Worm (Caenorhabditis elegans) whole organism, late embryonic: ENCODE results near the gene H34I24.1.

ENCODE experiments used
- C08G9.2 ChIP-seq: sonication (generic microtip); optimal IDR thresholded peaks from 2 replicates; lab custom pipeline; 2016; ENCODE audit warnings: mild to moderate bottlenecking, missing genetic modification characterization, moderate library complexity, missing compliant biosample characterization
- ceh-18 ChIP-seq: sonication (generic microtip); optimal IDR thresholded peaks from 2 replicates; lab custom pipeline; 2016; ENCODE audit warnings: missing genetic modification characterization, missing compliant biosample characterization
- ceh-19 ChIP-seq: fragments of 200-800 bp; sonication (Bioruptor generic); optimal IDR thresholded peaks from 2 replicates; lab custom pipeline; 2018; ENCODE audit warnings: mild to moderate bottlenecking, missing genetic modification characterization, missing compliant biosample characterization
- ceh-48 ChIP-seq: sonication (generic microtip); optimal IDR thresholded peaks from 2 replicates; lab custom pipeline; 2016; ENCODE audit warnings: missing genetic modification characterization, inconsistent platforms, missing compliant biosample characterization
- dmd-4 ChIP-seq: sonication (generic microtip); optimal IDR thresholded peaks from 2 replicates; lab custom pipeline; 2016; ENCODE audit warnings: borderline replicate concordance, missing genetic modification characterization, missing compliant biosample characterization
- dve-1 ChIP-seq: sonication (generic microtip); optimal IDR thresholded peaks from 2 replicates; lab custom pipeline; 2017; ENCODE audit warnings: antibody characterized with exemption, mild to moderate bottlenecking, missing genetic modification characterization, missing compliant biosample characterization
- nhr-11 ChIP-seq: fragments of 150-350 bp; optimal IDR thresholded peaks from 2 replicates; lab custom pipeline; 2014; ENCODE audit warnings: missing biosample characterization, missing genetic modification characterization
- pag-3 ChIP-seq: sonication (generic microtip); optimal IDR thresholded peaks from 2 replicates; lab custom pipeline; 2016; ENCODE audit warnings: missing compliant biosample characterization, missing genetic modification characterization, borderline replicate concordance
- pha-4 ChIP-seq: fragments of 150-350 bp; optimal IDR thresholded peaks from 2 replicates; lab custom pipeline; 2018; ENCODE audit warnings: missing biosample characterization, missing genetic modification reagents, missing genetic modification characterization
- pqm-1 ChIP-seq: sonication (generic microtip); optimal IDR thresholded peaks from 2 replicates; lab custom pipeline; 2016; ENCODE audit warnings: missing genetic modification characterization, missing compliant biosample characterization
- rnt-1 ChIP-seq: sonication (generic microtip); optimal IDR thresholded peaks from 2 replicates; lab custom pipeline; 2016; ENCODE audit warnings: missing genetic modification characterization, missing compliant biosample characterization
- tbx-2 ChIP-seq: sonication (generic microtip); optimal IDR thresholded peaks from 2 replicates; lab custom pipeline; 2016; ENCODE audit warnings: missing genetic modification characterization, missing compliant biosample characterization
- unc-55 ChIP-seq: sonication (generic microtip); optimal IDR thresholded peaks from 2 replicates; lab custom pipeline; 2017; ENCODE audit warnings: missing biosample characterization, missing genetic modification reagents, missing genetic modification characterization
- unc-86 ChIP-seq: sonication (generic microtip); optimal IDR thresholded peaks from 2 replicates; lab custom pipeline; 2016; ENCODE audit warnings: missing genetic modification characterization, missing compliant biosample characterization

ce11 chrIII:2805084-2805483 lies 41.8 kb upstream of the H34I24.1 start, which contains the start of gene Y71H2AM.3:
- no peak for TF ChIP-seq pqm-1 (tag; lab: Kevin White, UChicago)
- no peak for TF ChIP-seq dve-1 (tag; lab: Kevin White, UChicago)
- no peak for TF ChIP-seq pha-4 (tag; lab: Kevin White, UChicago)
- TF ChIP-seq unc-55 = no peak
- TF ChIP-seq unc-86 (tag; lab: Kevin White, UChicago) = no peak
- no peak for TF ChIP-seq rnt-1 (tag; lab: Kevin White, UChicago)
- TF ChIP-seq tbx-2 (tag; lab: Kevin White, UChicago) = no peak
- no peak for TF ChIP-seq ceh-19 (GFP tag; lab: Kevin White, UChicago)
- no peak for TF ChIP-seq C08G9.2
- TF ChIP-seq pag-3 (tag; lab: Kevin White, UChicago) = no peak
- TF ChIP-seq ceh-18 = no peak
- no peak for TF ChIP-seq dmd-4 (tag; lab: Kevin White, UChicago)
- TF ChIP-seq nhr-11 (tag; lab: Kevin White, UChicago) = no peak
- no peak for TF ChIP-seq ceh-48 (tag; lab: Kevin White, UChicago)
